Fruit fly (Drosophila melanogaster) whole organism, pupa: ENCODE data around the gene Kap3.

ENCODE experiments used
- CG15710 ChIP-seq: fragments of 200-800 bp; sonication (Bioruptor generic); optimal IDR thresholded peaks from 2 replicates; lab custom pipeline; 2018; ENCODE audit warnings: missing biosample characterization, mild to moderate bottlenecking, missing genetic modification characterization, moderate library complexity
- CG32121 ChIP-seq: fragments of 200-800 bp; sonication (Bioruptor generic); IDR thresholded peaks from 2 replicates; pipeline ENCODE4 v1.3.6; 2022; ENCODE audit warnings: missing biosample characterization, missing genetic modification characterization
- CG8301 ChIP-seq: fragments of 200-800 bp; sonication (Bioruptor generic); optimal IDR thresholded peaks from 2 replicates; lab custom pipeline; 2018; ENCODE audit warnings: missing biosample characterization, mild to moderate bottlenecking, missing genetic modification characterization
- D1 ChIP-seq: fragments of 200-800 bp; sonication (Bioruptor generic); optimal IDR thresholded peaks from 2 replicates; lab custom pipeline; 2018; ENCODE audit warnings: missing biosample characterization, mild to moderate bottlenecking, missing genetic modification characterization, moderate library complexity
- Pif1A ChIP-seq: fragments of 200-800 bp; sonication (Bioruptor generic); optimal IDR thresholded peaks from 3 replicates; lab custom pipeline; 2016; ENCODE audit warnings: missing biosample characterization, missing genetic modification characterization
- rn ChIP-seq: fragments of 200-800 bp; sonication (Bioruptor generic); IDR thresholded peaks from 2 replicates; pipeline ENCODE4 v1.3.6; 2022; ENCODE audit warnings: missing biosample characterization, missing genetic modification characterization

DNA sequence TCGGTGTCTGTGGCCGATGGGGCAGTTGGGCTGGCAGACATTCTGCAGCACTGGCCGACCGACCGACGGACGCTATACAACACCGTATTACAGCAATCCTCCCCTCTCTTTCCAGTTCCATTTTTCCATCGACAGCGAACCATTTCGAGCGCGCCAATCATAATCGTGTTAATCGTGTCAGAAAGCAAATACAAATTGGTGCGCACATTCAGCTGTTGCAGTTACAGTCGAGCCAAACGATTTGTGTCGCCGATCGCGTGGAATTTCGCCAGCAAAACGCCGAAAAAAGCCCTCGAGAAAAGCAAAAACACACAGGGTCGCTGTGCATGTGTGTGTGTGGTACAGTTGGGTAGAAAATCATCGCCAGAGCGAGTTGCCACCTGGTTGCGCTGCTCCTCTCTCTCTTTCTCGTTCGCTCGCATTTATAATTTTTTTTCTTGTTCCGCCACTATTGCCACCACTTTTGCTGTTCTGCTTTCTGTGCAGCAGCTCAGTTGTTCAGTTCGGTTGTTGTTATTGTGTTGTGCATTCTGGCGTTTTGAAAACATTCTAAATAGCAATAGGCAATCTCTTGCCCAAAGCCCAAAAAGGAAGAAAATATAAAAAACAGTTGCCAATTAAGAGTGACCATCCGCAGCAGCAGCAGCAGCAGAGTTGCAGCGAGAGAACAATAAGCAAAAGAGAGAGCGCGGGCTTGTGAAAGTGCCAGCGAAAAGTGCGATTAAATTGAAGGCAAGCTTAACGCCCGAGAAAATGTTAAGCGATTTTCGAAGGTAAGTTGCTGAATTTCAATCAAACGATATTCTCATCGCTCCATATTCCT, 10.8 kb upstream of the Kap3 start, which contains the start of gene CG1737:
- TF ChIP-seq CG15710 (tag; lab: Kevin White, UChicago) (no peak), Pif1A (GFP tag; lab: Kevin White, UChicago) (no peak), CG8301 (no peak), D1 (tag; lab: Kevin White, UChicago) (no peak), rn (GFP tag; lab: Robert Waterston, UW) (no peak), CG32121 (GFP tag; lab: Robert Waterston, UW) (no peak)
